Worm (Caenorhabditis elegans) whole organism, L4 larva: ENCODE measurements around the gene arrd-28.

Source experiments
- F26F4.8 ChIP-seq: fragments of 200-800 bp; sonication (Bioruptor generic); conservative IDR thresholded peaks from 2 replicates; pipeline ENCODE4 v1.3.6; 2022; ENCODE audit warnings: missing genetic modification characterization, missing compliant biosample characterization
- F37D6.2 ChIP-seq: sonication (generic microtip); optimal IDR thresholded peaks from 2 replicates; lab custom pipeline; 2016; ENCODE audit warnings: mild to moderate bottlenecking, missing genetic modification characterization, missing compliant biosample characterization
- F49E8.2 ChIP-seq: sonication (generic microtip); optimal IDR thresholded peaks from 2 replicates; lab custom pipeline; 2016; ENCODE audit warnings: missing compliant biosample characterization, mild to moderate bottlenecking, missing genetic modification characterization, borderline replicate concordance
- R02D3.7 ChIP-seq: fragments of 150-350 bp; sonication (generic microtip); optimal IDR thresholded peaks from 3 replicates; lab custom pipeline; 2014; ENCODE audit warnings: missing biosample characterization, missing genetic modification characterization
- ZK546.5 ChIP-seq, 2 experiments: sonication (generic microtip); optimal IDR thresholded peaks; 2 replicates each; lab custom pipeline; 2017; ENCODE audit warnings: missing biosample characterization in 2 of 2, missing genetic modification characterization in 2 of 2
- ama-1 ChIP-seq: fragments of 150-350 bp; optimal IDR thresholded peaks from 2 replicates; lab custom pipeline; 2014; ENCODE audit warnings: inconsistent platforms, mixed read lengths
- arid-1 ChIP-seq: fragments of 200-800 bp; sonication (Bioruptor generic); conservative IDR thresholded peaks from 2 replicates; pipeline ENCODE4 v1.3.6; 2022; ENCODE audit warnings: missing genetic modification reagents, missing genetic modification characterization, missing compliant biosample characterization
- ceh-20 ChIP-seq: fragments of 200-800 bp; sonication (Bioruptor generic); IDR thresholded peaks from 2 replicates; pipeline ENCODE4 v1.3.6; 2022; ENCODE audit warnings: missing genetic modification reagents, missing genetic modification characterization, missing compliant biosample characterization
- ceh-44 ChIP-seq: fragments of 200-800 bp; sonication (Bioruptor generic); IDR thresholded peaks from 2 replicates; pipeline ENCODE4 v1.3.6; 2022; ENCODE audit warnings: missing genetic modification reagents, missing genetic modification characterization, missing compliant biosample characterization
- cey-2 ChIP-seq: sonication (generic microtip); optimal IDR thresholded peaks from 3 replicates; lab custom pipeline; 2017; ENCODE audit warnings: missing genetic modification characterization, mild to moderate bottlenecking, missing compliant biosample characterization, antibody characterized with exemption, borderline replicate concordance; ENCODE audit not compliant: insufficient read depth
- daf-16 ChIP-seq, 3 experiments: sonication (generic microtip); optimal IDR thresholded peaks; 2 replicates each; lab custom pipeline; 2016 to 2017; ENCODE audit warnings: missing genetic modification characterization in 3 of 3, missing genetic modification reagents in 3 of 3, mild to moderate bottlenecking in 2 of 3, missing compliant biosample characterization in 2 of 3, missing biosample characterization in 1 of 3, moderate library complexity in 1 of 3
- dmd-6 ChIP-seq: fragments of 200-800 bp; sonication (Bioruptor generic); IDR thresholded peaks from 2 replicates; pipeline ENCODE4 v1.3.6; 2022; ENCODE audit warnings: missing genetic modification reagents, missing genetic modification characterization, missing compliant biosample characterization
- dve-1 ChIP-seq: sonication (generic microtip); optimal IDR thresholded peaks from 2 replicates; lab custom pipeline; 2017; ENCODE audit warnings: antibody characterized with exemption, mild to moderate bottlenecking, missing genetic modification characterization, missing compliant biosample characterization; ENCODE audit not compliant: insufficient read depth
- egl-43 ChIP-seq: fragments of 200-800 bp; sonication (Bioruptor generic); IDR thresholded peaks from 2 replicates; pipeline ENCODE4 v1.3.6; 2022; ENCODE audit warnings: missing genetic modification reagents, missing genetic modification characterization, missing compliant biosample characterization
- jun-1 ChIP-seq: fragments of 150-350 bp; optimal IDR thresholded peaks from 2 replicates; lab custom pipeline; 2014; ENCODE audit warnings: missing biosample characterization, missing genetic modification reagents, missing genetic modification characterization
- lin-13 ChIP-seq: fragments of 150-350 bp; optimal IDR thresholded peaks from 2 replicates; lab custom pipeline; 2014; ENCODE audit warnings: missing biosample characterization, missing genetic modification reagents, missing genetic modification characterization
- lin-38 ChIP-seq: fragments of 200-800 bp; sonication (Bioruptor generic); IDR thresholded peaks from 2 replicates; pipeline ENCODE4 v1.3.6; 2022; ENCODE audit warnings: missing genetic modification reagents, missing genetic modification characterization, missing compliant biosample characterization
- lir-3 ChIP-seq: sonication (generic microtip); optimal IDR thresholded peaks from 2 replicates; lab custom pipeline; 2016; ENCODE audit warnings: mild to moderate bottlenecking, missing genetic modification characterization, missing compliant biosample characterization
- mdl-1 ChIP-seq, 2 experiments: fragments of 150-350 bp in 1 of 2; sonication (generic microtip) in 1 of 2; optimal IDR thresholded peaks; 2 replicates each; lab custom pipeline; 2014 to 2017; ENCODE audit warnings: missing biosample characterization in 2 of 2, missing genetic modification characterization in 2 of 2
- mep-1 ChIP-seq: fragments of 150-350 bp; sonication (generic microtip); optimal IDR thresholded peaks from 3 replicates; lab custom pipeline; 2014; ENCODE audit warnings: missing biosample characterization, missing genetic modification characterization
- mes-2 ChIP-seq: sonication (generic microtip); optimal IDR thresholded peaks from 2 replicates; lab custom pipeline; 2016; ENCODE audit warnings: missing genotype, mild to moderate bottlenecking, missing genetic modification characterization, missing compliant biosample characterization; ENCODE audit not compliant: poor library complexity, severe bottlenecking
- mxl-2 ChIP-seq: fragments of 200-800 bp; sonication (Bioruptor generic); conservative IDR thresholded peaks from 2 replicates; pipeline ENCODE4 v1.3.6; 2022; ENCODE audit warnings: missing genetic modification reagents, missing genetic modification characterization, missing compliant biosample characterization
- mxl-3 ChIP-seq: fragments of 200-800 bp; sonication (Bioruptor generic); optimal IDR thresholded peaks from 2 replicates; lab custom pipeline; 2018; ENCODE audit warnings: mild to moderate bottlenecking, missing genetic modification characterization, missing compliant biosample characterization
- nhr-11 ChIP-seq: fragments of 150-350 bp; optimal IDR thresholded peaks from 2 replicates; lab custom pipeline; 2014; ENCODE audit warnings: missing biosample characterization, missing genetic modification characterization
- nhr-111 ChIP-seq: fragments of 200-800 bp; sonication (Bioruptor generic); optimal IDR thresholded peaks from 2 replicates; lab custom pipeline; 2018; ENCODE audit warnings: mild to moderate bottlenecking, missing genetic modification characterization, missing compliant biosample characterization
- nhr-25 ChIP-seq: sonication (generic microtip); optimal IDR thresholded peaks from 2 replicates; lab custom pipeline; 2017; ENCODE audit warnings: missing genetic modification characterization, mild to moderate bottlenecking, missing compliant biosample characterization, antibody characterized with exemption, moderate library complexity, borderline replicate concordance; ENCODE audit not compliant: insufficient read depth
- nhr-41 ChIP-seq: fragments of 200-800 bp; sonication (Bioruptor generic); IDR thresholded peaks from 2 replicates; pipeline ENCODE4 v1.3.6; 2022; ENCODE audit warnings: missing genetic modification reagents, missing genetic modification characterization, missing compliant biosample characterization
- nhr-6 ChIP-seq: fragments of 150-350 bp; optimal IDR thresholded peaks from 2 replicates; lab custom pipeline; 2014; ENCODE audit warnings: missing biosample characterization, missing genetic modification characterization
- nhr-77 ChIP-seq: fragments of 150-350 bp; optimal IDR thresholded peaks from 2 replicates; lab custom pipeline; 2014; ENCODE audit warnings: missing biosample characterization, missing genetic modification characterization
- pha-4 ChIP-seq, 2 experiments: fragments of 150-350 bp in 1 of 2; fragments of 200-800 bp in 1 of 2; sonication (Bioruptor generic) in 1 of 2; IDR thresholded peaks in 1 of 2; optimal IDR thresholded peaks in 1 of 2; 2 replicates each; pipeline versions ENCODE4 v1.3.6 to Lab custom; 2014 to 2022; ENCODE audit warnings: missing genetic modification characterization in 2 of 2, missing genetic modification reagents in 2 of 2, missing biosample characterization in 1 of 2, missing compliant biosample characterization in 1 of 2
- spr-1 ChIP-seq: sonication (generic microtip); optimal IDR thresholded peaks from 2 replicates; lab custom pipeline; 2016; ENCODE audit warnings: mild to moderate bottlenecking, missing genetic modification characterization, missing compliant biosample characterization
- tra-1 ChIP-seq: fragments of 200-800 bp; sonication (Bioruptor generic); IDR thresholded peaks from 2 replicates; pipeline ENCODE4 v1.3.6; 2022; ENCODE audit warnings: missing genetic modification reagents, missing genetic modification characterization, missing compliant biosample characterization
- unc-62 ChIP-seq, 3 experiments: fragments of 150-350 bp in 1 of 3; sonication (generic microtip); optimal IDR thresholded peaks in 2 of 3; peaks in 1 of 3; 1 replicate in 1 of 3; 2 replicates in 2 of 3; lab custom pipeline; 2014 to 2017; ENCODE audit warnings: missing biosample characterization in 3 of 3, missing genetic modification characterization in 3 of 3, missing genetic modification reagents in 3 of 3, missing genotype in 1 of 3
- vab-7 ChIP-seq: fragments of 200-800 bp; sonication (Bioruptor generic); IDR thresholded peaks from 2 replicates; pipeline ENCODE4 v1.3.6; 2022; ENCODE audit warnings: missing genetic modification reagents, missing genetic modification characterization, missing compliant biosample characterization
- zip-11 ChIP-seq: fragments of 200-800 bp; sonication (Bioruptor generic); IDR thresholded peaks from 2 replicates; pipeline ENCODE4 v1.3.6; 2022; ENCODE audit warnings: missing genetic modification characterization, missing compliant biosample characterization
- ztf-11 ChIP-seq: fragments of 150-350 bp; optimal IDR thresholded peaks from 2 replicates; lab custom pipeline; 2014; ENCODE audit warnings: missing biosample characterization, missing genetic modification characterization

The arrd-28 gene

ce11 chrX:10197204-10197756 is 13.5 kb downstream of the arrd-28 start, which contains the start of gene nucb-1 (continued):
- no peak for TF ChIP-seq pha-4 (GFP tag; IDR thresholded peaks at IDR 0.05; lab: Robert Waterston, UW)
- TF ChIP-seq pha-4 (tag; optimal IDR thresholded peaks at IDR 0.05; lab: Kevin White, UChicago) = peak; percentile 66
- peak; percentile 69 for TF ChIP-seq nhr-77 (tag; lab: Kevin White, UChicago)
- TF ChIP-seq daf-16 (GFP tag; optimal IDR thresholded peaks at IDR 0.05; lab: Kevin White, UChicago) = no peak
- TF ChIP-seq daf-16 (tag; optimal IDR thresholded peaks at IDR 0.05; lab: Kevin White, UChicago) = peak; percentile 50
- peak; percentile 59 for TF ChIP-seq R02D3.7 (tag; lab: Kevin White, UChicago)
- TF ChIP-seq nhr-111 (GFP tag; lab: Kevin White, UChicago) = no peak
- peak in 1 of 2 experiments; percentile 88 for TF ChIP-seq unc-62 (GFP tag; optimal IDR thresholded peaks at IDR 0.05 in 1 of 2; lab: Kevin White, UChicago)
- no peak for TF ChIP-seq unc-62 (tag; optimal IDR thresholded peaks at IDR 0.05; lab: Kevin White, UChicago)
- TF ChIP-seq mep-1 (tag; lab: Kevin White, UChicago) = peak; percentile 90
- TF ChIP-seq ZK546.5 (tag; optimal IDR thresholded peaks at IDR 0.05; lab: Kevin White, UChicago) = no peak
- TF ChIP-seq mdl-1 (tag; optimal IDR thresholded peaks at IDR 0.05; lab: Kevin White, UChicago) = peak in 1 of 2 experiments; percentile 28
- no peak for TF ChIP-seq ceh-44 (GFP tag; lab: Robert Waterston, UW)
- TF ChIP-seq ceh-20 = no peak
- TF ChIP-seq zip-11 (GFP tag; lab: Robert Waterston, UW) = no peak
- no peak for TF ChIP-seq vab-7 (GFP tag; lab: Robert Waterston, UW)
- no peak for TF ChIP-seq tra-1 (GFP tag; lab: Robert Waterston, UW)
- TF ChIP-seq nhr-41 = no peak
- TF ChIP-seq F49E8.2 (tag; lab: Kevin White, UChicago) = no peak
- no peak for TF ChIP-seq lir-3
- peak; percentile 60 for TF ChIP-seq mxl-3 (GFP tag; lab: Kevin White, UChicago)
- no peak for TF ChIP-seq ztf-11 (tag; lab: Kevin White, UChicago)
- TF ChIP-seq lin-13 = no peak
- no peak for TF ChIP-seq cey-2 (tag; lab: Kevin White, UChicago)
- no peak for TF ChIP-seq spr-1
- peak; percentile 72 for TF ChIP-seq nhr-11 (tag; lab: Kevin White, UChicago)
- TF ChIP-seq jun-1 (tag; lab: Kevin White, UChicago) = no peak
- no peak for TF ChIP-seq egl-43 (GFP tag; lab: Robert Waterston, UW)
- TF ChIP-seq lin-38 = no peak
- peak; percentile 81 for TF ChIP-seq mes-2
- TF ChIP-seq F26F4.8 = no peak
- TF ChIP-seq dve-1 (tag; lab: Kevin White, UChicago) = peak; percentile 79
- TF ChIP-seq nhr-6 (tag; lab: Kevin White, UChicago) = peak; percentile 82
- peak; percentile 33; the same call in 1 of the 2 replicates for TF ChIP-seq dmd-6 (GFP tag; lab: Robert Waterston, UW)
- no peak for TF ChIP-seq arid-1 (GFP tag; lab: Robert Waterston, UW)
- no peak for TF ChIP-seq ama-1 (lab: Kevin White, UChicago)
- TF ChIP-seq mxl-2 (GFP tag; lab: Robert Waterston, UW) = no peak
- peak; percentile 39 for TF ChIP-seq nhr-25 (tag; lab: Kevin White, UChicago)
- no peak for TF ChIP-seq F37D6.2 (tag; lab: Kevin White, UChicago)

- TF ChIP-seq R02D3.7 (tag; lab: Kevin White, UChicago) (no peak), unc-62 (GFP tag; optimal IDR thresholded peaks at IDR 0.05 in 1 of 2; lab: Kevin White, UChicago) (peak in 1 of 2 experiments; percentile 64), unc-62 (tag; optimal IDR thresholded peaks at IDR 0.05; lab: Kevin White, UChicago) (no peak)
- TF ChIP-seq, all 104 proteins: peak for 1
Measured at ce11 chrX:10199202-10199601, 15.4 kb downstream of the arrd-28 start.
